Fruit fly (Drosophila melanogaster): Measurements from ENCODE around the gene CG6310.

Gene CG6310

dm6 chr3L:11049414-11049813 lies 20.2 kb downstream of the CG6310 start (continued):
- TF ChIP-seq CG15269 (tag; optimal IDR thresholded peaks at IDR 0.05) (peak; percentile 28), Mad (GFP tag; optimal IDR thresholded peaks at IDR 0.05) (no peak), BtbVII (GFP tag; optimal IDR thresholded peaks at IDR 0.05) (peak; percentile 38), grau (tag; optimal IDR thresholded peaks at IDR 0.05) (peak; percentile 5), CG17912 (GFP tag; optimal IDR thresholded peaks at IDR 0.05) (peak; percentile 18), CG3281 (GFP tag; optimal IDR thresholded peaks at IDR 0.05) (peak; percentile 64), hth (optimal IDR thresholded peaks at IDR 0.05) (no peak), CG31365 (tag; optimal IDR thresholded peaks at IDR 0.05) (peak; percentile 51), Lim3 (GFP tag; IDR thresholded peaks at IDR 0.05) (no peak), CG9727 (GFP tag; optimal IDR thresholded peaks at IDR 0.05) (no peak), YL-1 (GFP tag; optimal IDR thresholded peaks at IDR 0.05) (no peak), Rfx (GFP tag; IDR thresholded peaks at IDR 0.05) (peak; percentile 31; the same call in 1 of the 2 replicates), mirr (GFP tag; optimal IDR thresholded peaks at IDR 0.05) (peak; percentile 3), CrebB (tag; optimal IDR thresholded peaks at IDR 0.05) (peak; percentile 61), D (optimal IDR thresholded peaks at IDR 0.05) (no peak), D (GFP tag; optimal IDR thresholded peaks at IDR 0.05) (no peak), Atf6 (GFP tag; IDR thresholded peaks at IDR 0.05) (peak; percentile 43; the same call in 1 of the 2 replicates), CG8290 (GFP tag; optimal IDR thresholded peaks at IDR 0.05) (no peak), CG8290 (tag; optimal IDR thresholded peaks at IDR 0.05) (peak in 1 of 2 experiments; percentile 76), gcm2 (GFP tag; optimal IDR thresholded peaks at IDR 0.05) (no peak), CG2889 (GFP tag; IDR thresholded peaks at IDR 0.05) (no peak), Asciz (GFP tag; optimal IDR thresholded peaks at IDR 0.05) (peak; percentile 34), CG7987 (GFP tag; optimal IDR thresholded peaks at IDR 0.05) (peak; percentile 75), Ssrp (tag; optimal IDR thresholded peaks at IDR 0.05) (no peak), en (GFP tag; optimal IDR thresholded peaks at IDR 0.05) (no peak), Fer3 (tag; optimal IDR thresholded peaks at IDR 0.05) (peak; percentile 31), wek (GFP tag; optimal IDR thresholded peaks at IDR 0.05) (peak; percentile 37), CG3995 (GFP tag; optimal IDR thresholded peaks at IDR 0.05) (peak; percentile 4), az2 (GFP tag; optimal IDR thresholded peaks at IDR 0.05) (no peak), Bteb2 (GFP tag; optimal IDR thresholded peaks at IDR 0.05) (no peak), TFAM (GFP tag; optimal IDR thresholded peaks at IDR 0.05) (no peak), CTCF (GFP tag; optimal IDR thresholded peaks at IDR 0.05) (no peak), sug (tag; optimal IDR thresholded peaks at IDR 0.05) (peak; percentile 60), HmgZ (tag; optimal IDR thresholded peaks at IDR 0.05) (peak; percentile 11), Hmr (GFP tag; optimal IDR thresholded peaks at IDR 0.05) (peak; percentile 62), nau (GFP tag; optimal IDR thresholded peaks at IDR 0.05) (peak; percentile 45), CG2678 (tag; optimal IDR thresholded peaks at IDR 0.05) (peak; percentile 59), Awh (GFP tag; IDR thresholded peaks at IDR 0.05) (peak; percentile 23; the same call in 1 of the 2 replicates), PHDP (tag; optimal IDR thresholded peaks at IDR 0.05) (peak; percentile 12), scrt (GFP tag; optimal IDR thresholded peaks at IDR 0.05) (peak; percentile 42), Six4 (GFP tag; optimal IDR thresholded peaks at IDR 0.05) (no peak), fd3F (GFP tag; optimal IDR thresholded peaks at IDR 0.05) (peak; percentile 18), CG13624 (GFP tag; optimal IDR thresholded peaks at IDR 0.05) (no peak), CG14014 (GFP tag; IDR thresholded peaks at IDR 0.05) (peak; percentile 13; the same call in 1 of the 2 replicates), ham (GFP tag; IDR thresholded peaks at IDR 0.05) (no peak), Med (GFP tag) (peak; percentile 42), CG1233 (GFP tag; optimal IDR thresholded peaks at IDR 0.05) (peak; percentile 6), aop (GFP tag; IDR thresholded peaks at IDR 0.05) (0 out of 2 replicates have a peak, but pooled peaks have one; percentile 8), CG10543 (GFP tag; optimal IDR thresholded peaks at IDR 0.05) (peak; percentile 78), CG5953 (GFP tag; IDR thresholded peaks at IDR 0.05) (no peak), pfk (GFP tag; optimal IDR thresholded peaks at IDR 0.05) (peak; percentile 28), cg (GFP tag; optimal IDR thresholded peaks at IDR 0.05) (no peak)
